Worm (Caenorhabditis elegans): ENCODE measurements around the gene ule-4.
"Not testable (repeated sequence)": the region's sequence is repeated elsewhere in the genome, so short reads cannot be mapped to it uniquely, and the experiment has no call there.

Gene ule-4

DNA sequence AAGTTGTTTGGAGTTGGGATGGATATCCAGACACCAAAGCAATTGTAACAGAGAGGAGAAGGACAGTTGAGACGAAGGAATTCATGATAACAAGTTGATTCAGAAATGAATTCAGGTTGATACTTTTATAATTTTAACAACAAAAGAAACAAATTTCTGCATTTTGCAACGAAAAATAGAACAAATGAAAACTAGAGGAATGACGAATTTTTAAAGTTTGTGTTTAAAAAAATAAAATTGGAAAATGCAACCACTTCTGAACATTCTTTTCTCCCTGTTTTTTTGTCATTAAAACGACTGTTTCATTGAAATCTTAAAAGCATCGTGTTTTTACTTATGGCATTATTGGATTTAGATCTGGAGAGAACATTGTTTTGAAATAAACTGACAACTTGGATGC, 15.1 kb upstream of the ule-4 start, which contains the start of gene Y45F10C.2:
TSS of gene Y45F10C.2 (minus strand) at position 101 of the 400 bp plus-strand sequence.
- TF ChIP-seq unc-30, jun-1, mdl-1 (tag; optimal IDR thresholded peaks at IDR 0.05): not testable (repeated sequence)

DNA sequence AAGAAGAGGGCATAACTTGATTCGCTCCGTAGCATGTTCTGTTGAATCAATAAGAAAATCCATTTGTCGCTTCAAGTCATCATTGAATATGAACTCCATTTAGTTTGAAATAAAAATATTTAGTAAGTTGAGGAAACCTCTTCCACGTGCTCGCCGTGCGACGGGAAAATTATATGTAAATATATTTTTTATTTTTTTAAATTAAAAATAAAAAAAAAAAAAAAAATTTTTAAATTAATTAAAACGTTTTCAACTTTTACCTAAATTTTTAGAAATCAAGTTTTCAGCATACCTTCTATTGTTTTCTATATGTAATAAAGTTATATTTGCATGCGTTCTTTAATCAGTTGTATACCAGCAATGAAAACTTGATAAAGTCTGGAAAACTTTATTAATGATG, 12.0 kb upstream of the ule-4 start, which contains the start of gene Y45F10C.1:
TSS of gene Y45F10C.1 (minus strand) at position 101 of the 400 bp plus-strand sequence.
- TF ChIP-seq unc-86 (tag; optimal IDR thresholded peaks at IDR 0.05); ceh-8 (GFP tag; optimal IDR thresholded peaks at IDR 0.05); elt-2 (tag; optimal IDR thresholded peaks at IDR 0.05): not testable (repeated sequence)

DNA sequence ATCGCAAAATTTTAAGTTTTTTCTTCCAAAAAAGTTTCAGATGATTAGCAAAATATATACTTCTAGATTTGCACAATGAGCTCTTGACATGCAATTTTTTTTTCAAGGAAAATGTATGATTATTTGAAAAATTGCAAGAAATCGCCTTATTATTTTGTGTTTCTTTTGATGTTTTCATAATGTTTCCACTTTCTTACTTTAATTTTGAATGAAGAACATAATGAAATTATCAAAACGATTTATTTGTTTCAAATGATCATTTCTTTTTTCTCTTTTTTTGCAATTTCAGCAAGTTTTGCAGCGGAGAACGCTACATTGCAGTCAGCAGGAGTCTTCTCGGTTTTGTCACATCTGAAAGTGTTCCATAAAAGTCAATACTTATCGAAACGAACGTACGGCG, 4.6 kb upstream of the ule-4 start, which contains the start of gene Y45F10C.6:
TSS of gene Y45F10C.6 (plus strand) at position 301 of the 400 bp plus-strand sequence.
- TF ChIP-seq nhr-20 (tag; optimal IDR thresholded peaks at IDR 0.05); lin-15B (tag; optimal IDR thresholded peaks at IDR 0.05); lir-3 (tag; optimal IDR thresholded peaks at IDR 0.05; ENCODE audit: poor library complexity): not testable (repeated sequence)

ce11 chrIV:13651411-13651810, 4.0 kb upstream of the ule-4 start, which contains the start of gene C08F11.12:
TSS of gene C08F11.12 (minus strand) at chrIV:13651511.
- not testable (repeated sequence) for TF ChIP-seq snpc-4 (tag; optimal IDR thresholded peaks at IDR 0.05); C34B4.2 (tag; optimal IDR thresholded peaks at IDR 0.05); nhr-90 (tag; optimal IDR thresholded peaks at IDR 0.05; ENCODE audit: poor library complexity)

DNA sequence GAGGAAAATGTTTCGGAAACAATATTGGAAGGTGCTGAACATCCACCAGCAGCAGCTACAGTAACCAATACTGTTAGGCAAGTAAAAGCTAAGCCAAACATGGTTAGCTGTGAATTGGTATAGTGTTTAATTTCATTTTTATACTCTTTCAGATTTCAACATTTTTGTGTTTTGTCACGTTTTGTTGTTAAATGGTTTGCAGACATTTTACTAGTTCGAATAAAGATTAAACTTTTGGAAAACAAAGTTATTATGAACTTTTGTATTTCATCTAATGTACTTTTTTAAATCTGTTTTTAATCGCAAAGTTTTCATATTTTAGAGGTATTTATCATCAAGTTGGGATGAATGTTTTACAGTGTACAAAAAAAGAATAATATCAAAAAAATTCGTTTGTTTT, 2.8 kb upstream of the ule-4 start, which contains the start of gene C08F11.17:
TSS of gene C08F11.17 (minus strand) at position 101 of the 400 bp plus-strand sequence.
- no peak for TF ChIP-seq ztf-11 (tag; optimal IDR thresholded peaks at IDR 0.05)

- TF ChIP-seq isw-1 (GFP tag; IDR thresholded peaks at IDR 0.05) (no peak), hlh-4 (tag; optimal IDR thresholded peaks at IDR 0.05) (no peak)
Measured at ce11 chrIV:13649126-13649525, 1.7 kb upstream of the ule-4 start, which contains the start of gene C08F11.10. TSS of gene C08F11.10 (minus strand) at chrIV:13649226.

- TF ChIP-seq aly-2 (tag; optimal IDR thresholded peaks at IDR 0.05) (no peak), mef-2 (tag; optimal IDR thresholded peaks at IDR 0.05) (no peak), hpl-2 (GFP tag; optimal IDR thresholded peaks at IDR 0.05) (no peak), egl-13 (tag; optimal IDR thresholded peaks at IDR 0.05) (no peak), hlh-4 (tag; optimal IDR thresholded peaks at IDR 0.05) (no peak), unc-30 (tag; optimal IDR thresholded peaks at IDR 0.05) (no peak), mab-9 (GFP tag; IDR thresholded peaks at IDR 0.05) (no peak), nhr-85 (tag) (no peak), lin-39 (tag; optimal IDR thresholded peaks at IDR 0.05) (no peak), xbp-1 (tag; optimal IDR thresholded peaks at IDR 0.05) (no peak), lin-15B (tag; optimal IDR thresholded peaks at IDR 0.05) (no peak), nhr-12 (tag; optimal IDR thresholded peaks at IDR 0.05) (no peak), alr-1 (tag; optimal IDR thresholded peaks at IDR 0.05; ENCODE audit: borderline replicate concordance) (no peak)
Measured at ce11 chrIV:13645823-13646222, 1.6 kb downstream of the ule-4 start, which contains the start of gene srz-29. TSS of gene srz-29 (minus strand) at chrIV:13645923.

ce11 chrIV:13639027-13639426, 8.4 kb downstream of the ule-4 start, which contains the start of gene ugt-22:
TSS of gene ugt-22 (plus strand) at chrIV:13639260.
- TF ChIP-seq unc-62 (GFP tag; optimal IDR thresholded peaks at IDR 0.05) = no peak
- no peak for TF ChIP-seq efl-1 (optimal IDR thresholded peaks at IDR 0.05)
- TF ChIP-seq efl-1 (GFP tag; optimal IDR thresholded peaks at IDR 0.05 in 1 of 2) = peak in 1 of 2 experiments; percentile 66
- no peak for TF ChIP-seq nhr-237 (tag; optimal IDR thresholded peaks at IDR 0.05)
- TF ChIP-seq snpc-4 (tag; optimal IDR thresholded peaks at IDR 0.05) = no peak
- no peak for TF ChIP-seq F16B12.6 (tag; optimal IDR thresholded peaks at IDR 0.05)
- TF ChIP-seq unc-86 (tag; optimal IDR thresholded peaks at IDR 0.05) = no peak
- peak; percentile 80 for TF ChIP-seq elt-2 (tag; optimal IDR thresholded peaks at IDR 0.05)
- no peak for TF ChIP-seq egl-13 (tag; optimal IDR thresholded peaks at IDR 0.05)
- no peak for TF ChIP-seq nhr-19 (GFP tag; conservative IDR thresholded peaks at IDR 0.05)
- no peak for TF ChIP-seq fkh-4 (tag; optimal IDR thresholded peaks at IDR 0.05; ENCODE audit: borderline replicate concordance)
- TF ChIP-seq nhr-76 (tag; optimal IDR thresholded peaks at IDR 0.05) = no peak
- peak in 1 of 2 experiments; percentile 8 for TF ChIP-seq lin-35 (GFP tag; optimal IDR thresholded peaks at IDR 0.05)
- TF ChIP-seq hlh-17 (GFP tag; optimal IDR thresholded peaks at IDR 0.05; ENCODE audit: borderline replicate concordance) = no peak
- no peak for TF ChIP-seq nhr-84 (tag; optimal IDR thresholded peaks at IDR 0.05)
- no peak for TF ChIP-seq dpl-1 (GFP tag; optimal IDR thresholded peaks at IDR 0.05)
- TF ChIP-seq tlp-1 (tag; optimal IDR thresholded peaks at IDR 0.05) = peak; percentile 1
